Worm (Caenorhabditis elegans) whole organism, late embryonic: ENCODE results near the gene pals-32.

Experiments used
- C38D4.7 ChIP-seq: fragments of 200-800 bp; sonication (Bioruptor generic); optimal IDR thresholded peaks from 2 replicates; lab custom pipeline; 2018; ENCODE audit warnings: mild to moderate bottlenecking, missing genetic modification characterization, moderate library complexity, missing compliant biosample characterization
- F13H6.1 ChIP-seq: sonication (generic microtip); optimal IDR thresholded peaks from 2 replicates; lab custom pipeline; 2016; ENCODE audit warnings: missing genetic modification characterization, missing compliant biosample characterization
- T23F11.4 ChIP-seq: fragments of 200-800 bp; sonication (Bioruptor generic); optimal IDR thresholded peaks from 2 replicates; lab custom pipeline; 2018; ENCODE audit warnings: mild to moderate bottlenecking, missing genetic modification characterization, missing compliant biosample characterization
- ceh-14 ChIP-seq: sonication (generic microtip); optimal IDR thresholded peaks from 2 replicates; lab custom pipeline; 2016; ENCODE audit warnings: missing genotype, missing genetic modification characterization, missing compliant biosample characterization
- ceh-18 ChIP-seq: sonication (generic microtip); optimal IDR thresholded peaks from 2 replicates; lab custom pipeline; 2016; ENCODE audit warnings: missing genetic modification characterization, missing compliant biosample characterization
- ceh-19 ChIP-seq: fragments of 200-800 bp; sonication (Bioruptor generic); optimal IDR thresholded peaks from 2 replicates; lab custom pipeline; 2018; ENCODE audit warnings: mild to moderate bottlenecking, missing genetic modification characterization, missing compliant biosample characterization
- ceh-2 ChIP-seq: sonication (generic microtip); optimal IDR thresholded peaks from 2 replicates; lab custom pipeline; 2016; ENCODE audit warnings: missing genotype, missing genetic modification characterization, missing compliant biosample characterization
- ceh-22 ChIP-seq: sonication (generic microtip); optimal IDR thresholded peaks from 2 replicates; lab custom pipeline; 2017; ENCODE audit warnings: missing biosample characterization, missing genetic modification characterization
- ceh-30 ChIP-seq: fragments of 150-350 bp; optimal IDR thresholded peaks from 2 replicates; lab custom pipeline; 2014; ENCODE audit warnings: missing biosample characterization, missing genetic modification characterization
- ceh-31 ChIP-seq: sonication (generic microtip); optimal IDR thresholded peaks from 2 replicates; lab custom pipeline; 2016; ENCODE audit warnings: missing genetic modification characterization, missing compliant biosample characterization
- ceh-45 ChIP-seq: fragments of 200-800 bp; sonication (Bioruptor generic); IDR thresholded peaks from 2 replicates; pipeline ENCODE4 v1.3.6; 2022; ENCODE audit warnings: missing genetic modification reagents, missing genetic modification characterization, missing compliant biosample characterization
- ceh-9 ChIP-seq: sonication (generic microtip); optimal IDR thresholded peaks from 2 replicates; lab custom pipeline; 2016; ENCODE audit warnings: mild to moderate bottlenecking, missing genetic modification characterization, inconsistent platforms, missing compliant biosample characterization
- dmd-4 ChIP-seq: sonication (generic microtip); optimal IDR thresholded peaks from 2 replicates; lab custom pipeline; 2016; ENCODE audit warnings: borderline replicate concordance, missing genetic modification characterization, missing compliant biosample characterization
- elt-2 ChIP-seq: sonication (generic microtip); optimal IDR thresholded peaks from 2 replicates; lab custom pipeline; 2016; ENCODE audit warnings: missing genetic modification reagents, missing genetic modification characterization, missing compliant biosample characterization
- fkh-10 ChIP-seq: fragments of 150-350 bp; optimal IDR thresholded peaks from 2 replicates; lab custom pipeline; 2014; ENCODE audit warnings: missing biosample characterization, missing genetic modification reagents, missing genetic modification characterization
- hlh-6 ChIP-seq: sonication (generic microtip); optimal IDR thresholded peaks from 2 replicates; lab custom pipeline; 2016; ENCODE audit warnings: missing genotype, missing genetic modification characterization, missing compliant biosample characterization
- hlh-8 ChIP-seq: sonication (generic microtip); optimal IDR thresholded peaks from 2 replicates; lab custom pipeline; 2016; ENCODE audit warnings: missing genotype, missing genetic modification characterization, missing compliant biosample characterization
- lim-6 ChIP-seq: sonication (generic microtip); optimal IDR thresholded peaks from 2 replicates; lab custom pipeline; 2016; ENCODE audit warnings: missing genetic modification characterization, missing compliant biosample characterization
- lin-11 ChIP-seq: fragments of 200-800 bp; sonication (Bioruptor generic); optimal IDR thresholded peaks from 2 replicates; lab custom pipeline; 2018; ENCODE audit warnings: mild to moderate bottlenecking, missing genetic modification characterization, missing compliant biosample characterization
- madf-2 ChIP-seq: sonication (generic microtip); optimal IDR thresholded peaks from 2 replicates; lab custom pipeline; 2017; ENCODE audit warnings: missing genetic modification characterization, missing compliant biosample characterization
- mec-3 ChIP-seq: sonication (generic microtip); optimal IDR thresholded peaks from 2 replicates; lab custom pipeline; 2016; ENCODE audit warnings: borderline replicate concordance, missing genetic modification characterization, missing compliant biosample characterization
- nhr-232 ChIP-seq: sonication (generic microtip); optimal IDR thresholded peaks from 2 replicates; lab custom pipeline; 2016; ENCODE audit warnings: missing genetic modification characterization, missing compliant biosample characterization
- npax-4 ChIP-seq: sonication (generic microtip); optimal IDR thresholded peaks from 2 replicates; lab custom pipeline; 2016; ENCODE audit warnings: missing genetic modification characterization, missing compliant biosample characterization
- odd-2 ChIP-seq: sonication (generic microtip); optimal IDR thresholded peaks from 2 replicates; lab custom pipeline; 2017; ENCODE audit warnings: antibody characterized with exemption, mild to moderate bottlenecking, missing genetic modification characterization, missing compliant biosample characterization
- pat-9 ChIP-seq: fragments of 200-800 bp; sonication (Bioruptor generic); optimal IDR thresholded peaks from 2 replicates; lab custom pipeline; 2018; ENCODE audit warnings: mild to moderate bottlenecking, missing genetic modification characterization, moderate library complexity, missing compliant biosample characterization
- pha-2 ChIP-seq: sonication (generic microtip); optimal IDR thresholded peaks from 2 replicates; lab custom pipeline; 2017; ENCODE audit warnings: mild to moderate bottlenecking, missing genetic modification characterization, missing compliant biosample characterization
- syd-9 ChIP-seq: sonication (generic microtip); optimal IDR thresholded peaks from 2 replicates; lab custom pipeline; 2016; ENCODE audit warnings: mild to moderate bottlenecking, missing genetic modification characterization, moderate library complexity, missing compliant biosample characterization
- tbx-7 ChIP-seq: sonication (generic microtip); optimal IDR thresholded peaks from 2 replicates; lab custom pipeline; 2016; ENCODE audit warnings: missing genotype, missing genetic modification characterization, missing compliant biosample characterization
- unc-3 ChIP-seq, 2 experiments: fragments of 200-800 bp in 1 of 2; sonication (Bioruptor generic) in 1 of 2; sonication (generic microtip) in 1 of 2; conservative IDR thresholded peaks in 1 of 2; optimal IDR thresholded peaks in 1 of 2; 2 replicates each; pipeline versions ENCODE4 v1.3.6 to Lab custom; 2016 to 2022; ENCODE audit warnings: missing compliant biosample characterization in 2 of 2, missing genetic modification characterization in 2 of 2, missing genetic modification reagents in 1 of 2
- unc-86 ChIP-seq: sonication (generic microtip); optimal IDR thresholded peaks from 2 replicates; lab custom pipeline; 2016; ENCODE audit warnings: missing genetic modification characterization, missing compliant biosample characterization
- ztf-16 ChIP-seq: sonication (generic microtip); optimal IDR thresholded peaks from 2 replicates; lab custom pipeline; 2017; ENCODE audit warnings: missing genetic modification characterization, missing compliant biosample characterization

pals-32 gene

ce11 chrV:2942247-2942646 is 45.8 kb downstream of the pals-32 start:
- TF ChIP-seq hlh-6 (tag; lab: Kevin White, UChicago) (no peak), ceh-30 (tag; lab: Kevin White, UChicago) (no peak), madf-2 (tag; lab: Kevin White, UChicago) (no peak), fkh-10 (no peak), lim-6 (tag; lab: Kevin White, UChicago) (no peak), ceh-31 (tag; lab: Kevin White, UChicago) (no peak), lin-11 (no peak), ceh-22 (tag; lab: Kevin White, UChicago) (no peak), syd-9 (tag; lab: Kevin White, UChicago) (no peak), ceh-14 (tag; lab: Kevin White, UChicago) (no peak), unc-86 (tag; lab: Kevin White, UChicago) (no peak), mec-3 (tag; lab: Kevin White, UChicago) (no peak), unc-3 (GFP tag; conservative IDR thresholded peaks at IDR 0.05; lab: Robert Waterston, UW) (no peak), unc-3 (tag; optimal IDR thresholded peaks at IDR 0.05; lab: Kevin White, UChicago) (no peak), T23F11.4 (GFP tag; lab: Kevin White, UChicago) (no peak), pha-2 (tag; lab: Kevin White, UChicago) (no peak), dmd-4 (tag; lab: Kevin White, UChicago) (no peak), odd-2 (tag; lab: Kevin White, UChicago) (no peak)
- TF ChIP-seq, all 69 proteins: peak for 0

ce11 chrV:2943859-2944258 is 47.4 kb downstream of the pals-32 start, which contains the start of gene srw-137:
Gene srw-137, minus strand, starts transcription at chrV:2943959.
- no peak for TF ChIP-seq C38D4.7 (GFP tag; lab: Kevin White, UChicago)
- TF ChIP-seq hlh-8 (tag; lab: Kevin White, UChicago), result no peak
- TF ChIP-seq npax-4 (tag; lab: Kevin White, UChicago), result no peak
- no peak for TF ChIP-seq pat-9 (tag; lab: Kevin White, UChicago)
- TF ChIP-seq tbx-7, result no peak
- TF ChIP-seq hlh-6 (tag; lab: Kevin White, UChicago), result no peak

DNA sequence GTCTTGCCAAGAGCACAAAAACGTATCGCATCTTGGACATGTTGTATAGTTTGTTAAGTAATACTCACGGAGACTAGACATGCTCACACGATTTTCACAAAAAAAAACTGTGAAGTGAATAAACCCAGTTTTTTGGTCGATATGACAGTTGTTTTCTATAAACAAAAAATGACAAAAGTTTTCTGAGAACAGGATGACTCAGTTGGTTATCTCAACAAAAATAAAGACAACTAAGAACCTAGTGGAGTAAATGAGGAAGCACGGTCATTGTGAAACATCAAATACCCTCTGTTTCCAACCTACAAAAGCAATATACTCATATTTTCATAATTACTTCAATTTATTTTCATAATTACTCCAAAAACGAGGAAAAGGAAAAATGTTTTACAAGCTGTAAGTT is 49.2 kb downstream of the pals-32 start, which contains the start of gene srh-87:
Gene srh-87, minus strand, starts transcription at position 101 of the 400 bp plus-strand sequence.
- TF ChIP-seq ceh-9 (tag; lab: Kevin White, UChicago) (no peak), ceh-19 (GFP tag; lab: Kevin White, UChicago) (no peak), ztf-16 (no peak), ceh-2 (tag; lab: Kevin White, UChicago) (no peak), ceh-45 (GFP tag; lab: Robert Waterston, UW) (no peak), elt-2 (no peak), T23F11.4 (GFP tag; lab: Kevin White, UChicago) (no peak), F13H6.1 (tag; lab: Kevin White, UChicago) (no peak), ceh-18 (tag; lab: Kevin White, UChicago) (no peak), nhr-232 (tag; lab: Kevin White, UChicago) (no peak)
